Fruit fly (Drosophila melanogaster): ENCODE measurements around the gene CG43057.
A peak's percentile ranks its signal among the peaks of the same experiment; 100 is the strongest.

Gene CG43057

DNA sequence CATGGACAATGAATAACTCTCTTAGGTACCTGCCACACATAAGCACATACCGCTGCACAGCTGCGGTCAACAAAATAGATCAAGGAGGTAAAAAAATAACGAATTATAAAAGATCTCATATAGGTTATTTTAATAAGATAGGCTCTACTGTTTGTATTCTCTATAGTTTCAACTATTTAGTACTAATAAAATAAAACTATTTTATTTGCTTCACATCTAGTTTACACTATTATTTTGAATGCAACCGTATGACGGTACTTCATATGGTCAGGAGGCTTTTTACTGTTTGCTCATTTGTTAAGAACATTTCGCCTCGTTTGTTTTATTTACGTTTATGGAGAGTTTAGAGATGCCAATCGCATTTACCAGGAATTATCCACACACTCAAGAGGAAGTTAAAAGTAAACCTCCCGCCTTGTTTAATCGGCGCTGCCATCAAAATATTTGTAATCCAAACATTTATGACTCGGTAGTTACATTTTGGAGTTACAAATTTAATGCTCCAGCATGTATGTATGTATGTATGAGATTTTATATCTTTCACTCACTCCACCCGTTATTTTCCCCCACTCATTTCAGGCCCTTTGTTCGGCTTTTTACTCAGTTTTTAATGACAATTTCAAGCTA, 31.3 kb upstream of the CG43057 start:
- TF ChIP-seq CG8478 (optimal IDR thresholded peaks at IDR 0.05) (no peak), CTCF (optimal IDR thresholded peaks at IDR 0.05) (no peak)

DNA sequence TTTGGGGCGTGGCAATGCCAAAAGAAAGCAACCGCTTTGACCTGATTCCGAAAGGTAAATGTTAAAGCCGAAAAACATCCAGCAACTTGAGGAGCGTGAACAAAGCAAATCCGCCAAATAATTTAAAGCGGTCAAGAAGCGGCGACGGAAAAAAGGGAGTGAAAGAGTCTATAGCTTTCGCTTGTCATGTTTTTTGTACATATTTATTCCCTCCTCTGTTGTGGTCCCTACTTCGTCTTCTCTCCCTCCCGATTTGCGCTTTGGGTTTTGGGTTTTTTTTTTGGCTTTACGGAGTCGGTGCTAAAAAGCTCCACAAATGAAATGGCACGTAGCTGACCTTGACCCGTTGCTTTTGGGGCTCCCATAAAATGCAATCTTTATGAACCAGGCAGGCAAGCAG, 30.3 kb upstream of the CG43057 start:
- TF ChIP-seq CTCF (optimal IDR thresholded peaks at IDR 0.05) = no peak
- no peak for TF ChIP-seq CG8478 (optimal IDR thresholded peaks at IDR 0.05)

DNA sequence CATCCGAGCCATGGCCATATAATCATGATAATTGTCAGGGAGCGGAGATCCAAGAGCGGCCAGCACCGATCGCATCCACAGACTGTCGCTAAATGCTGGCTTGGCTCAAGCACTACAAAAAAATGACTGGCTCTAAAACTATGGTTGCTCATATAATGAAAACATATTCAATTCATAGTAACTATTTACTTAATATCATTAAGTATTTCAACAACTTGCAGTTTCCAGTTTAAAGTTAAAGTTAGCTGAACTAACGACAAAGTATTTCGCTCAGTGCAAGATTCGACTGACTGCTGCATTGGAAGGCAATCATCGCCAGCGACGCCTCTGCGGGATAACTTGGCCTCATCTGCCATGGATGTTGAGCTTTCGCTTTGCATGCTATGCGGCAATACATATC, 27.1 kb upstream of the CG43057 start:
- no peak for TF ChIP-seq CG8478 (optimal IDR thresholded peaks at IDR 0.05)

DNA sequence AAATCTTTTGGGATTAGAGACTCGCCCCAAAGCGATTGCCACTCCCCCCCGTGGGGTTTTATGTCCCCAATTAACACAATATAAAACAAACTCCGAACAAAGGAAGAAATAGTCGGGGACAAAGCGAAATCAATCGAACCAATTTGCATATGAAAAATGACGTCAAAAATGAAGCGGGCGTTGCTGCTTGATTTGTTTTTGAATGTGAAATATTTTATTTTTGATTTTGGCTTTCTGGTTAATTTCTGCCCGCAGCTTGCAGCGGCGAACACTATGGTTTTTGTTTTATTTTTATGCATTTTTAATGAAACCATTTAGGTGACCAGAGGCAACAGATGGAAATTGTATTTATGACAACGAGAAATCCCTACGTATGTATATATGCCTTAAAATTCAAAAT, 24.9 kb upstream of the CG43057 start:
- TF ChIP-seq CG8478 (optimal IDR thresholded peaks at IDR 0.05) (no peak), CTCF (optimal IDR thresholded peaks at IDR 0.05) (no peak)

DNA sequence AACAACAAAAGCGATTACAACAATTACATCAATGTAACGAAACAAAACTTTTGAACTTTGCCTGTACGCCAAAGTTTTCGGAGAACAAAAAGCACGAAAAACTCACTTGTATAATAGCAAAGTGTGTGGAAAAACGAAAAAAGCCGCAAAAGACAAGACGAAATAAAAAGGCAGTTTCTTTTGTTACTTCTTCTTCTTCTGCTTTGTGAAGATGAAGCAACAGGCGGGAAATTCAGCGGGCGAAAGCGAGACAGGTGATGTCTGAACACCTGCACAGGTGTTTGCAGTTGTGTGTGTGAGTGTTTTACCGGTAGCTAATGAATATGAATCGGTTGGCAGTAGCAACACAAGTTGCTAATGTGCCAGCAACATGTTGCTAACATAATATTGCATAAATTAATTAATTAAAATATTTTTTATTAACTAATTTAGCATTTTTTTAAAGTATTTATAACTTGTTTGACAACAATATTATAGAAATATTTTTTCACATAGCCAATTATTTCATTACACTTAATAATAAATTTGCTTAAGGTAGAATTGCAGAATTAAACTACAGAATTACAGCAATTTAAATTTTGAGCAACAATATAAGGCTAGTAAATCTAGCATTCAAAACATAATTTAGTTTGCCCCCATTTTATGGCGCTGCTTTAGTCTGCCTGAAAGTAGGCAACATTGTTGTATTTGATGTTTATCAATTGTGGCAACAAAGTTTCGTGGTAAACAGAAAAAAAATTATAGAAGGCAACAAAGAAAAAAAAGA, 23.1 kb upstream of the CG43057 start:
- TF ChIP-seq CTCF (optimal IDR thresholded peaks at IDR 0.05) (no peak), CG8478 (optimal IDR thresholded peaks at IDR 0.05) (no peak)

DNA sequence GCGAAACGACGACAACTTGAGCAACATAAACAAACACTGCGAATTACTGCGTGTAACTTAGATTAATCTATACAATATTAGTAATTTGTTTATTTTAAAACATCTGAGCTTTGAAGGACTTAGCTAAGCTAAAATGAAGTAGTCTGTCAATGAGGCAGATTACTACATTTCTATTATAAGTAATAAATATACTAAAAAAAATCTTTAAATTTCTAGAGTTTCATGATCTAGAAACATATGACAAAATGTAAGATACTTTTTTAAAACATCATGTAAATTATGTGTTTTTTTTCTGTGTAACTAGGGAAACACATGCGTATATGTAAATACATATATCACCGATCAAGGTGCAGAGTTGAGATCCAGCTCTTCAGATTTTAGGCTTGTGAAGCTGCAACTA, 22.3 kb upstream of the CG43057 start:
- TF ChIP-seq CTCF (optimal IDR thresholded peaks at IDR 0.05) (no peak), CG8478 (optimal IDR thresholded peaks at IDR 0.05) (no peak)

DNA sequence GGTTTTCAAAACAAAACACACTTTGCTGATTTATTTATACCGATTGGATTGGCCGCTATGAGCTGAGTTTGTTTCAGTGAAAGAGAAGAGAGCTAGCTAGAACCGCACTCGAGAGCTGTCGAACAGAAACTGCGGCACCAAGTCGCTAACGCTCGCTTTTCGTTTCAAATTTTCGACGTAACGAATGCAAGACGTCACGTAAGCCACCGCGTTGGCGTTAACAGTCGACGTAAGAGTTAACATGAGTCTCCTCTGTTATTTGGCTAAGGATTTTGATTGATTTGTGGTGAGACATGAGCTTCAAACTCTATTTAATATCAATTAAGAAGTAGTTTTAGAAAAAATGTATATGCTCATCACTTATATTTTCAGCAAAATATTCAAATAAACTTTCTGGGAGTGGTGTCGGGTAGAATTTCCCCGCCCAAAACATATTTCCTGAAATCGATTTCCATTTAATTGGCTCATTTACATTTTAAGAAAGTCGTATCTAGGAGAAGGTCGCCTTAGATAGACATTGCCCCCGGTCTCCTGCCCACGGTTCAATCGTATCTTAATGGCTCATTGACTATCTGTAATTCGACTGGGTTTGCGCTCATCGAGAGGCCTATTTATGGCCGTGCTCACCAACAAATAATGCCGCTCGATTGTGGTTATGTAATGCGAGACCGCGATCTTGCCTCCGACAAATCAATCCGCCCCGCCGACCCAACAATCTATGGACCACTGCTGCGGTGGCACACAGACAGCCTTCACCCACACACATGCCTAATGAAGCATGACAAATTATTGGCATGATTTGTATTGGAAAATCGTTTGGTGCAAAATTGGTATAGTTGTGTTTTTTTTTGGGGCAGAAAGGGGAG, 13.8 kb upstream of the CG43057 start, which contains the start of gene CG8086:
TSS of gene CG8086 (minus strand) at position 102 of the 866 bp plus-strand sequence.
- TF ChIP-seq CTCF (optimal IDR thresholded peaks at IDR 0.05) (no peak), CG8478 (optimal IDR thresholded peaks at IDR 0.05) (no peak)

DNA sequence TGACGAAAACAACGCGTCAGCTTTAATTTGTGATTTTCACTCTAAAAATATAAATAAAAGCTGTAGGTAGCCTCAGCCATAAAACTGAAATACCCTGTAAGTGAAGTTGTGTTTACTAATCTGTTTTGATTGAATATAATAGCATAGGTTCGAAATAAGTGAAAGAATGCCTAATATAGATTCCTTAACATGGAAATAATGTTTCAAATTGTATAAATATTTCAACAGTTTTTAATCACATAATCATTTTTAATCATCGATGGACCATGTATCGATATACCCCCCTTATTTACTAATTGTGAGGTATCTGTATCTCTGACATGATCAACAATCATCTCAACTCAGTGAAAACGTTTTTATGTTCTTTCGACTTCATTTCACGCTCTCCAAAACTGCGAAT, 11.6 kb upstream of the CG43057 start:
- TF ChIP-seq CG8478 (optimal IDR thresholded peaks at IDR 0.05) (no peak), CTCF (optimal IDR thresholded peaks at IDR 0.05) (no peak)

DNA sequence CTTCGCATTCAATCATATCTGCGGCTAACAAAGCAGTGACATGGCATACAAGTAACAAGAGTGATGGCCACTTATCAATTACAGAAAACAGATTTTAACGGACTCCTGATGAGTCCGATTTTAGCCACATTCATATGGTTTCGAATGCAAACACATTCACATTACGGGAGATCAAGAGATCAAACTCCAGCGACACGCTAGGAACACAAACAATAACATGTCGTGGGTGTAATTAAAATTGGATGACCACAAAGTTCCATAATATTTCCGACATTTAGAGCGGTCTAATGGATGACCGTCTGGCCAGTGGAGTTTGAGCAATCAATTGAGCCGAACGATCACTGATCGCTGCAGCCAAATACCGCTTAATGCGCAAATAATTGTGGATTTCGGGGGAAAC, 1.6 kb downstream of the CG43057 start, which contains the start of gene CG14277:
TSS of gene CG14277 (plus strand) at position 301 of the 400 bp plus-strand sequence.
- TF ChIP-seq CTCF (optimal IDR thresholded peaks at IDR 0.05) = no peak
- no peak for TF ChIP-seq CG8478 (optimal IDR thresholded peaks at IDR 0.05)

DNA sequence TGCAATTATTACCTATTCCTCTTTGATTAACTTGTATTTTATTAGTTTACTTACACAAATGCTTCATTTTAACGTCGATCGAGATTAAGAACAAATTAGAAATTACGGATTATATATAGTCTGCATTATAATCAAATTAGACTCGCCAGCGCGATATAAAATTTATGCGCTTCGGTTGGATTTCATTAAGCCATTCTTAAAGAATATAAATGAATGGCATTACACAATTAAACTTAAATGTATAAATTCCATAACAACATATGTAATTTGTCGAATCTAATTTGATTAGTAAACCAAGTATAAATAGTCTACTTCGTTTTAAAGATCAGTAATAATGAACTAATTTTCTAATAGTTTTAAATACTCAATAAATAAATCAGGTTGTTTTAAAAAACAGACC, 2.1 kb downstream of the CG43057 start, which contains the start of gene Spn28F:
TSS of gene Spn28F (minus strand) at position 101 of the 400 bp plus-strand sequence.
- TF ChIP-seq CTCF (optimal IDR thresholded peaks at IDR 0.05) (no peak), CG8478 (optimal IDR thresholded peaks at IDR 0.05) (no peak)

DNA sequence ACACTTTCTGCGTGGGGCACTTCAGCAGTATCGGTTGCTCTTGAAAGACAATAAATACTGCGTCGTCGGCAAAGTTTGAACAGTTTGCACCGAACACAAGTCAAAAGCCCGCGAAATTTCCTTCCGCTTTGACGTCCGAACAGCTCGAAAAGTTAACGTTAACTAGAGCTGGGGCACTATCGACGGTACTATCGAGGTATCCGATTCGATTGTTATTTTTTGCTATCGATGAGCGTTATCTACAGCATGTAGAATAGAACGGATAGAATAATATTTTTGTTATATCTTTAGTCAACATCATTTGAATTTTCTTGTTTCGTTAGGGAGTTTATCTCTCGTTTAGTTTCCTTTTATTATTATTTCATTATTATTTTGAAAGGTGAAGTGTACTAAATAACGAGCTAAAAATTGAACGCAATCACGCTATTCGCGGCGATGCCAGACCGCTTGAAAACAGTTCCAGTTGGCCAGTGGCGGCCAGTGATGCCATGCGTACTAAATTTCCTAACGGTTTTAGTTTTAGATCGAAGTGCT, 4.0 kb downstream of the CG43057 start, which contains the start of gene Pvr:
TSS of gene Pvr (minus strand) at position 167 of the 534 bp plus-strand sequence.
- TF ChIP-seq CG8478 (optimal IDR thresholded peaks at IDR 0.05) = no peak
- TF ChIP-seq CTCF (optimal IDR thresholded peaks at IDR 0.05) = peak in 1 of 2 experiments; percentile 55

DNA sequence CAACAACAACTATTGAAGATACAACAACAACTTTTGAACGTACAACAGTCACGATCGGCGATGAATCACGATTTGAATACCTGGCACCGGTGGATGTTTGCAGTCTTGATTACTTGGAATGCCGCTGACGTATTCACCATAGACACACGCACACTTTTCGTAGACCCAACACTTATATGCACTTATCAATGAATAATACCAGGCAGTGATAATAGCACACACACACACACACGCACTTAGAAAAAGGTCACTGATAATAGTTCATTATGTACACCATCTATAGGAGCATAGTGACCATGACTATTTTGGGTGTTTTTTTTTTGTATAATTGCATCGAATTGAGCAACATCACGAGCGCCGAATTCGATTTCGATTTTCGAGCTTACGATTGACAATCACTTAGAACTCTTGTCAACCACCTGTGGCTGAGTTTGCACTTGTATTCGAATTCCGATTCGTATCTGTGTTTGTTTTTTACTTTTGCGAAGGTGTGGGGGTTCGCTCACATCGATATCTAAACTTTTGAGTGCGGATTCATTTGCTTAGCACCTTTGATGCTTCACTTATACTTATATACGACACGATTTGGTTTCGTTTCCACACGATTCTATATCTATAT, 4.7 kb downstream of the CG43057 start:
- TF ChIP-seq CG8478 (optimal IDR thresholded peaks at IDR 0.05) (no peak), CTCF (optimal IDR thresholded peaks at IDR 0.05) (no peak)

DNA sequence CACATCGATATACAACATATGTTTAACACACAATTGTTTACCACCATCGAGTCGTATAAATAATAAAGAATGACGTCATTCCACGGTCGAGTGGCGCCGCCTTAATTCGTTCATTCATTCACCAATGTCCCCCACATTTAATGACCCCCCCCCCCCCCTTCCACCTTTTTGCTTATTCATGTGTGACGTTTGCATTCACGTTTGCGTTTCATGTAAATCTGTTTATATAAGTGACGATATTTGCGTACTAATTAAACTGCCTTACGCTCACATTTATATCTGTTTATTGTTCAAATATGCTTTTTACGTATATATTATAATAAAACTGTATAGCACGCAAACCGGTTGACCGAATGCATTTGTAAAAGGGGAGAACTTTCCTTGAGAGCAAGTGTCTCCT, 10.2 kb downstream of the CG43057 start:
- TF ChIP-seq CG8478 (optimal IDR thresholded peaks at IDR 0.05) (no peak), CTCF (optimal IDR thresholded peaks at IDR 0.05) (no peak)

DNA sequence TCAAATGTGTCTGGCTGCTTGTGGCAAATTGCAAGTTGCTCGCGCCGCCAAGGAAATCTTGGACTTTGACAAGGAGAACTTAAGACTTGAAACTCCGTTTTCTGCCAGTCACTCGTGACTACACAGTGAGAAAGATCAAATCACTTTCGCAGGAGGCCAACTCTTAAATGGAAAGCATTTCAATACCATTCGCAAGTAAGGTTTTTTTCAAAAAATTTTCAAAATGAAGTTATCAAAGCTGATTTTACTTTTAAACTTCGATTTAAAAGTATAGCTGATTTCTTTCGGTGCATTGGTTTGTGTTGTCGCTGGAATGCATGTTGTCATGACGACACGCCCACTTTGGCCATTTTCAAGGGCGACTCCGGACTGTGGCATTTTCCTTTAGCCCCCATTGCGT, 11.4 kb downstream of the CG43057 start:
- no peak for TF ChIP-seq CG8478 (optimal IDR thresholded peaks at IDR 0.05)
- TF ChIP-seq CTCF (optimal IDR thresholded peaks at IDR 0.05) = no peak

DNA sequence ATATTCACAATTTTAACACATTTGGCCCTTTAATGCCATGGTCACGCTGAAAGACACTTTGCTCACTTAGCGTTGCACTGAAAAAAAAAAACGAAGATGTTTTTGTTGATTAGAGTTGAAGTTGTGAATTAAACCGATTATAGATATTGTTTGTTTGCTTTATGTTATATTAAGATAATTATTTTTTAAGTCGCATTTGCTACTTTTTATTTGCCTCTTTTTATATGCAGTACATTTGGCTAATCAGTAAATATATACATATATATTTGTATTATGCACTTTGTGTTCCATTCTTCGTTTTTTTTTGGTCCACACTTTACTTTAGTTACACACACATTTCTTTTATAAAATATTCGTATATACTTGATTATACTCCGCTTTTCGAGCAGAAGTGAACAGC, 13.5 kb downstream of the CG43057 start:
- no peak for TF ChIP-seq CG8478 (optimal IDR thresholded peaks at IDR 0.05)
- no peak for TF ChIP-seq CTCF (optimal IDR thresholded peaks at IDR 0.05)

Measured in S2 (cell line).